Fruit fly (Drosophila melanogaster) whole organism, pupa: Measurements from ENCODE around the gene CG33648.

ENCODE experiments used
- CG10348 ChIP-seq: fragments of 200-800 bp; sonication (Bioruptor generic); IDR thresholded peaks from 2 replicates; pipeline ENCODE4 v1.3.6; 2022; ENCODE audit warnings: missing biosample characterization, missing genetic modification characterization
- CG12605 ChIP-seq: fragments of 200-800 bp; sonication (Bioruptor generic); IDR thresholded peaks from 2 replicates; pipeline ENCODE4 v1.3.6; 2022; ENCODE audit warnings: missing biosample characterization, missing genetic modification characterization
- CG13204 ChIP-seq: fragments of 200-800 bp; sonication (Bioruptor generic); optimal IDR thresholded peaks from 2 replicates; lab custom pipeline; 2018; ENCODE audit warnings: missing biosample characterization, mild to moderate bottlenecking, missing genetic modification characterization, moderate library complexity
- CG14655 ChIP-seq: fragments of 200-800 bp; sonication (Bioruptor generic); optimal IDR thresholded peaks from 3 replicates; lab custom pipeline; 2017; ENCODE audit warnings: mild to moderate bottlenecking, missing biosample characterization, missing genetic modification reagents, missing genetic modification characterization
- CG15710 ChIP-seq: fragments of 200-800 bp; sonication (Bioruptor generic); optimal IDR thresholded peaks from 2 replicates; lab custom pipeline; 2018; ENCODE audit warnings: missing biosample characterization, mild to moderate bottlenecking, missing genetic modification characterization, moderate library complexity
- CG17806 ChIP-seq: fragments of 200-800 bp; sonication (Bioruptor generic); optimal IDR thresholded peaks from 2 replicates; lab custom pipeline; 2018; ENCODE audit warnings: missing biosample characterization, mild to moderate bottlenecking, missing genetic modification characterization, moderate library complexity
- CG32121 ChIP-seq: fragments of 200-800 bp; sonication (Bioruptor generic); IDR thresholded peaks from 2 replicates; pipeline ENCODE4 v1.3.6; 2022; ENCODE audit warnings: missing biosample characterization, missing genetic modification characterization
- CG34367 ChIP-seq: fragments of 200-800 bp; sonication (Bioruptor generic); optimal IDR thresholded peaks from 2 replicates; lab custom pipeline; 2018; ENCODE audit warnings: missing biosample characterization, mild to moderate bottlenecking, missing genetic modification characterization
- CG4496 ChIP-seq: fragments of 200-800 bp; sonication (Bioruptor generic); IDR thresholded peaks from 3 replicates; pipeline ENCODE4 v1.3.6; 2022; ENCODE audit warnings: missing biosample characterization, missing genetic modification characterization
- CG8159 ChIP-seq: fragments of 200-800 bp; sonication (Bioruptor generic); optimal IDR thresholded peaks from 3 replicates; lab custom pipeline; 2018; ENCODE audit warnings: missing biosample characterization, mild to moderate bottlenecking, missing genetic modification characterization, moderate library complexity
- CG8301 ChIP-seq: fragments of 200-800 bp; sonication (Bioruptor generic); optimal IDR thresholded peaks from 2 replicates; lab custom pipeline; 2018; ENCODE audit warnings: missing biosample characterization, mild to moderate bottlenecking, missing genetic modification characterization
- CG9948 ChIP-seq: fragments of 200-800 bp; sonication (Bioruptor generic); optimal IDR thresholded peaks from 2 replicates; lab custom pipeline; 2018; ENCODE audit warnings: missing biosample characterization, mild to moderate bottlenecking, missing genetic modification characterization, moderate library complexity
- D1 ChIP-seq: fragments of 200-800 bp; sonication (Bioruptor generic); optimal IDR thresholded peaks from 2 replicates; lab custom pipeline; 2018; ENCODE audit warnings: missing biosample characterization, mild to moderate bottlenecking, missing genetic modification characterization, moderate library complexity
- EcR ChIP-seq: fragments of 200-800 bp; sonication (Bioruptor generic); optimal IDR thresholded peaks from 3 replicates; lab custom pipeline; 2019; ENCODE audit warnings: missing biosample characterization, missing genetic modification characterization, mild to moderate bottlenecking, moderate library complexity, missing genetic modification reagents
- Ets98B ChIP-seq: fragments of 200-800 bp; sonication (Bioruptor generic); IDR thresholded peaks from 2 replicates; pipeline ENCODE4 v1.3.6; 2022; ENCODE audit warnings: missing biosample characterization, missing genetic modification characterization
- Pif1A ChIP-seq: fragments of 200-800 bp; sonication (Bioruptor generic); optimal IDR thresholded peaks from 3 replicates; lab custom pipeline; 2016; ENCODE audit warnings: missing biosample characterization, missing genetic modification characterization
- Pif1B ChIP-seq: fragments of 200-800 bp; sonication (Bioruptor generic); optimal IDR thresholded peaks from 3 replicates; lab custom pipeline; 2016; ENCODE audit warnings: missing biosample characterization, missing genetic modification characterization
- Snoo ChIP-seq: fragments of 200-800 bp; sonication (Bioruptor generic); optimal IDR thresholded peaks from 3 replicates; lab custom pipeline; 2017; ENCODE audit warnings: missing biosample characterization, mild to moderate bottlenecking, missing genetic modification characterization, inconsistent platforms
- fd96Ca ChIP-seq: fragments of 200-800 bp; sonication (Bioruptor generic); IDR thresholded peaks from 3 replicates; pipeline ENCODE4 v1.3.6; 2022; ENCODE audit warnings: missing biosample characterization, missing genetic modification characterization
- gl ChIP-seq: fragments of 200-800 bp; sonication (Bioruptor generic); optimal IDR thresholded peaks from 2 replicates; lab custom pipeline; 2018; ENCODE audit warnings: missing biosample characterization, mild to moderate bottlenecking, missing genetic modification characterization
- rn ChIP-seq: fragments of 200-800 bp; sonication (Bioruptor generic); IDR thresholded peaks from 2 replicates; pipeline ENCODE4 v1.3.6; 2022; ENCODE audit warnings: missing biosample characterization, missing genetic modification characterization

CG33648 gene

dm6 chr2L:14558818-14559405 is 34.8 kb downstream of the CG33648 start:
- no peak for TF ChIP-seq CG34367 (tag; lab: Kevin White, UChicago)
- TF ChIP-seq CG14655 = no peak
- no peak for TF ChIP-seq CG9948 (tag; lab: Kevin White, UChicago)
- no peak for TF ChIP-seq CG4496 (GFP tag; lab: Robert Waterston, UW)
- no peak for TF ChIP-seq Pif1B
- TF ChIP-seq CG32121 (GFP tag; lab: Robert Waterston, UW) = no peak
- TF ChIP-seq CG13204 = no peak
- TF ChIP-seq CG10348 (GFP tag; lab: Robert Waterston, UW) = no peak
- TF ChIP-seq gl (tag; lab: Kevin White, UChicago) = no peak
- no peak for TF ChIP-seq CG17806 (tag; lab: Kevin White, UChicago)
- TF ChIP-seq Snoo = no peak
- TF ChIP-seq Pif1A (GFP tag; lab: Kevin White, UChicago) = no peak
- no peak for TF ChIP-seq rn (GFP tag; lab: Robert Waterston, UW)

dm6 chr2L:14562320-14562719 is 38.2 kb downstream of the CG33648 start:
- TF ChIP-seq Ets98B (GFP tag; lab: Robert Waterston, UW) = no peak
- peak; percentile 27 for TF ChIP-seq CG8159 (tag; lab: Kevin White, UChicago)
- TF ChIP-seq D1 (tag; lab: Kevin White, UChicago) = no peak
- no peak for TF ChIP-seq CG10348 (GFP tag; lab: Robert Waterston, UW)

dm6 chr2L:14563626-14564025 is 39.5 kb downstream of the CG33648 start, which contains the start of gene CG3473:
TSS of gene CG3473 (minus strand) at chr2L:14563726.
- TF ChIP-seq CG14655 = no peak
- no peak for TF ChIP-seq CG9948 (tag; lab: Kevin White, UChicago)

dm6 chr2L:14568507-14569104 is 44.5 kb downstream of the CG33648 start:
- no peak for TF ChIP-seq CG17806 (tag; lab: Kevin White, UChicago)
- TF ChIP-seq CG14655 = no peak
- no peak for TF ChIP-seq Ets98B (GFP tag; lab: Robert Waterston, UW)
- TF ChIP-seq CG32121 (GFP tag; lab: Robert Waterston, UW) = no peak
- TF ChIP-seq CG4496 (GFP tag; lab: Robert Waterston, UW) = peak; percentile 56; the same call in 2 of the 3 replicates
- no peak for TF ChIP-seq CG10348 (GFP tag; lab: Robert Waterston, UW)
- TF ChIP-seq fd96Ca = peak; percentile 58; the same call in 1 of the 3 replicates
- peak; percentile 64 for TF ChIP-seq EcR (GFP tag; lab: Kevin White, UChicago)
- TF ChIP-seq Pif1A (GFP tag; lab: Kevin White, UChicago) = peak; percentile 4
- TF ChIP-seq CG13204 = peak; percentile 73
- TF ChIP-seq, all 21 proteins: peak for 5

dm6 chr2L:14569301-14569700 is 45.2 kb downstream of the CG33648 start:
- TF ChIP-seq Snoo (no peak), Ets98B (GFP tag; lab: Robert Waterston, UW) (no peak), Pif1A (GFP tag; lab: Kevin White, UChicago) (no peak), CG13204 (no peak), CG9948 (tag; lab: Kevin White, UChicago) (peak; percentile 65), CG34367 (tag; lab: Kevin White, UChicago) (peak; percentile 53), CG32121 (GFP tag; lab: Robert Waterston, UW) (no peak), gl (tag; lab: Kevin White, UChicago) (no peak), CG17806 (tag; lab: Kevin White, UChicago) (peak; percentile 44), EcR (GFP tag; lab: Kevin White, UChicago) (no peak), rn (GFP tag; lab: Robert Waterston, UW) (no peak), CG10348 (GFP tag; lab: Robert Waterston, UW) (no peak), CG14655 (peak; percentile 70), CG8301 (peak; percentile 46), fd96Ca (no peak), CG4496 (GFP tag; lab: Robert Waterston, UW) (no peak), CG12605 (GFP tag; lab: Robert Waterston, UW) (no peak), CG15710 (peak; percentile 62), D1 (tag; lab: Kevin White, UChicago) (peak; percentile 33), CG8159 (tag; lab: Kevin White, UChicago) (peak; percentile 77), Pif1B (no peak)

dm6 chr2L:14570129-14570528 is 46.0 kb downstream of the CG33648 start:
- TF ChIP-seq Pif1B (no peak), CG32121 (GFP tag; lab: Robert Waterston, UW) (no peak), CG4496 (GFP tag; lab: Robert Waterston, UW) (0 out of 3 replicates have a peak, but pooled peaks have one; percentile 32)

- TF ChIP-seq CG17806 (tag; lab: Kevin White, UChicago) = no peak
- no peak for TF ChIP-seq rn (GFP tag; lab: Robert Waterston, UW)
- TF ChIP-seq fd96Ca = 0 out of 3 replicates have a peak, but pooled peaks have one; percentile 8
- TF ChIP-seq CG4496 (GFP tag; lab: Robert Waterston, UW) = 0 out of 3 replicates have a peak, but pooled peaks have one; percentile 7
- TF ChIP-seq, all 21 proteins: peak for 2
Measured at dm6 chr2L:14570843-14571242, 46.7 kb downstream of the CG33648 start.
